Worm (Caenorhabditis elegans): ENCODE data around the gene T06E6.10.
A peak's percentile ranks its signal among the peaks of the same experiment; 100 is the strongest.

The T06E6.10 gene

ce11 chrV:15423601-15424000 lies 5.7 kb downstream of the T06E6.10 start, which contains the start of gene fbxa-104:
Gene fbxa-104, minus strand, starts transcription at chrV:15423683.
- TF ChIP-seq set-16 (GFP tag; IDR thresholded peaks at IDR 0.05), result no peak
- TF ChIP-seq mxl-3 (GFP tag; optimal IDR thresholded peaks at IDR 0.05), result no peak
- TF ChIP-seq unc-62 (GFP tag; optimal IDR thresholded peaks at IDR 0.05 in 1 of 2), result peak in 1 of 2 experiments; percentile 96
- TF ChIP-seq unc-62 (tag; optimal IDR thresholded peaks at IDR 0.05), result no peak
- no peak for TF ChIP-seq lir-3 (tag; optimal IDR thresholded peaks at IDR 0.05)
- no peak for TF ChIP-seq dmd-8 (GFP tag; IDR thresholded peaks at IDR 0.05)

DNA sequence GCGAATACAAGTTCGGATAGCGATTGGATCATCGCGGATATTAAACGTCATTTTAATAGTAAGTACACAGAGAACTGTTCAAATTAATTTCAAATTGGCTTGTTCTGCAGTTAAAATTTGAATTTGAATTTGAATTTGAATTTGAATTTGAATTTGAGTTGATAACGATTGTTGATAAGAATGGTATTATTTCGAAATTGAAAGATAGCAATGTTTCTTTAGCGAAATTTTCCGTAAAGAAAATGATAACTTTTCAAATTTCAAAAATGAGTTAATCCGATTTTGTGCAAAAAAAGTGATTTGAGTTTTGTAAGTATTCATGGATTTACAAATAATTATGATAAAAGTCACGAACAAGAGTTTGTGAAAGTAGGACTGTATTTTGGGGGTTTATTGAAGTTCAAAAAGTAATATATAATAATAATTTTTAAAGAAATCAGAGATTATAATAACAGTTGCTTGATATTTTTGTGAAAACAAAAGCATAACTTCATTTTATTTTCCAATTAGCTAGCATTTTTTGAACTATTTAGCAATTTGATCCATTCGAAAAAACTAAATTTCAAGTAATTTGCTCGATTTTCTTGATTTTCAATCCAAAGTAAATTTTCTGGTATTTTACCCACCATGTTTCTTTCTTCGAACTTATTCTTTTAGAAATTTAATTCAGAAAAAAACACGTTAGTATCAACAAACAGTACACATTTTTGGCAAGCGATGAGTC lies 7.6 kb downstream of the T06E6.10 start, which contains the start of gene Y36E3A.2:
Gene Y36E3A.2, plus strand, starts transcription at position 674 of the 724 bp plus-strand sequence.
- TF ChIP-seq F49E8.2 (tag; optimal IDR thresholded peaks at IDR 0.05; ENCODE audit: borderline replicate concordance), result no peak
- TF ChIP-seq lin-39 (tag; optimal IDR thresholded peaks at IDR 0.05), result no peak
- no peak for TF ChIP-seq daf-19 (GFP tag; conservative IDR thresholded peaks at IDR 0.05)
- TF ChIP-seq daf-16 (GFP tag; optimal IDR thresholded peaks at IDR 0.05), result no peak
- TF ChIP-seq daf-16 (tag; optimal IDR thresholded peaks at IDR 0.05), result peak; percentile 30
- TF ChIP-seq pqm-1 (tag; optimal IDR thresholded peaks at IDR 0.05), result peak; percentile 65
- no peak for TF ChIP-seq mes-2 (tag; optimal IDR thresholded peaks at IDR 0.05; ENCODE audit: poor library complexity, severe bottlenecking)
- TF ChIP-seq nhr-28 (tag; optimal IDR thresholded peaks at IDR 0.05), result peak; percentile 6
- TF ChIP-seq zag-1 (tag; optimal IDR thresholded peaks at IDR 0.05), result no peak
- TF ChIP-seq ceh-44 (GFP tag; IDR thresholded peaks at IDR 0.05), result no peak
- peak; percentile 32 for TF ChIP-seq dve-1 (tag; optimal IDR thresholded peaks at IDR 0.05; ENCODE audit: insufficient read depth)
- TF ChIP-seq nhr-76 (tag; optimal IDR thresholded peaks at IDR 0.05), result no peak

ce11 chrV:15426944-15427343 lies 9.0 kb downstream of the T06E6.10 start, which contains the start of gene fbxa-209:
Gene fbxa-209, minus strand, starts transcription at chrV:15427044.
- TF ChIP-seq daf-16 (GFP tag; optimal IDR thresholded peaks at IDR 0.05) (no peak), daf-16 (tag; optimal IDR thresholded peaks at IDR 0.05) (peak; percentile 23), lin-13 (GFP tag; optimal IDR thresholded peaks at IDR 0.05) (no peak), egl-43 (GFP tag; IDR thresholded peaks at IDR 0.05) (no peak), zfp-2 (tag; optimal IDR thresholded peaks at IDR 0.05) (no peak), dve-1 (tag; optimal IDR thresholded peaks at IDR 0.05; ENCODE audit: insufficient read depth) (peak; percentile 41), T20F7.1 (GFP tag; optimal IDR thresholded peaks at IDR 0.05) (peak; percentile 31), hif-1 (tag; optimal IDR thresholded peaks at IDR 0.05) (no peak), ceh-20 (GFP tag; IDR thresholded peaks at IDR 0.05) (no peak), nhr-42 (GFP tag; IDR thresholded peaks at IDR 0.05) (no peak)

DNA sequence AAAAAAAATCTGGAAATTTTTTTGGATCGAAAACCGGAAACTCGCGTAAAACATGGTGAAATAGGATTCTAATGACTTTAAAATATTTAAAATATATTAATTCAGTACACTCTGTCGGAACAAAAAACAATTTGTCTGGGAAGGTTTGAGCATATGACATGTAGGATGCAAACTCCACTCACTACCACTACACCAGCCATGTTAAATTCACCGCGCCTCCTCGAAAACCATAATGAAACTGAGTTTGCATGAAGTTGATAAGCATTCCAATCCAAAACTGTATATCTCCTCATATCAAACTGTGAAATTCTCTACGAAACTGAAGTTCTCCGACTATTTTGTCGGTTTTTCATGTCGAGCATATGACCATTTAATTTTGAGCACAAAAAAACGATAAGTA lies 11.2 kb downstream of the T06E6.10 start:
- TF ChIP-seq nhr-41 (GFP tag; IDR thresholded peaks at IDR 0.05), result peak; percentile 69; the same call in 1 of the 2 replicates
- peak; percentile 74; the same call in 1 of the 2 replicates for TF ChIP-seq F26F4.8 (GFP tag; conservative IDR thresholded peaks at IDR 0.05)
- peak; percentile 40; the same call in 1 of the 2 replicates for TF ChIP-seq Y105C5A.15 (GFP tag; IDR thresholded peaks at IDR 0.05)

- TF ChIP-seq unc-62 (GFP tag; optimal IDR thresholded peaks at IDR 0.05 in 1 of 2) (peak in 1 of 2 experiments; percentile 63), unc-62 (tag; optimal IDR thresholded peaks at IDR 0.05) (no peak), nhr-11 (tag; optimal IDR thresholded peaks at IDR 0.05) (no peak), nhr-28 (tag; optimal IDR thresholded peaks at IDR 0.05) (no peak), zip-11 (GFP tag; IDR thresholded peaks at IDR 0.05) (no peak), ZK546.5 (tag; optimal IDR thresholded peaks at IDR 0.05) (no peak), hmg-1.1 (GFP tag; IDR thresholded peaks at IDR 0.05) (no peak), nhr-237 (tag; optimal IDR thresholded peaks at IDR 0.05) (no peak), fkh-10 (GFP tag; optimal IDR thresholded peaks at IDR 0.05) (no peak), unc-130 (GFP tag; optimal IDR thresholded peaks at IDR 0.05) (no peak), nhr-77 (tag; optimal IDR thresholded peaks at IDR 0.05) (no peak), Y105C5A.15 (GFP tag; IDR thresholded peaks at IDR 0.05) (no peak), lin-13 (GFP tag; optimal IDR thresholded peaks at IDR 0.05) (no peak), Y75B8A.6 (GFP tag; IDR thresholded peaks at IDR 0.05) (peak; percentile 63; the same call in 1 of the 2 replicates), dmd-8 (GFP tag; IDR thresholded peaks at IDR 0.05) (no peak), madf-9 (GFP tag; conservative IDR thresholded peaks at IDR 0.05) (no peak), T26A8.4 (GFP tag; IDR thresholded peaks at IDR 0.05) (no peak), arid-1 (GFP tag; conservative IDR thresholded peaks at IDR 0.05) (no peak), lin-39 (tag; optimal IDR thresholded peaks at IDR 0.05) (peak; percentile 33), aha-1 (tag) (no peak)
These were observed 13.6 kb downstream of the T06E6.10 start for ce11 chrV:15431322-15432052.
